Fruit fly (Drosophila melanogaster) whole organism, prepupa: ENCODE data around the gene Rfk.
A peak's percentile ranks its signal among the peaks of the same experiment; 100 is the strongest.

Experiments used
- CG10631 ChIP-seq: fragments of 200-800 bp; sonication (Bioruptor generic); optimal IDR thresholded peaks from 2 replicates; lab custom pipeline; 2016; ENCODE audit warnings: missing biosample characterization, missing genetic modification characterization
- CG10669 ChIP-seq: fragments of 200-800 bp; sonication (Bioruptor generic); optimal IDR thresholded peaks from 3 replicates; lab custom pipeline; 2018; ENCODE audit warnings: missing biosample characterization, mild to moderate bottlenecking, missing genetic modification characterization, moderate library complexity
- CG11294 ChIP-seq: fragments of 200-800 bp; sonication (Bioruptor generic); IDR thresholded peaks from 2 replicates; pipeline ENCODE4 v1.3.6; 2022; ENCODE audit warnings: missing biosample characterization, missing genetic modification characterization
- CG11762 ChIP-seq: fragments of 200-800 bp; sonication (Bioruptor generic); optimal IDR thresholded peaks from 3 replicates; lab custom pipeline; 2016; ENCODE audit warnings: missing biosample characterization, missing genetic modification characterization; ENCODE audit not compliant: insufficient read depth
- CG11902 ChIP-seq: fragments of 200-800 bp; sonication (Bioruptor generic); optimal IDR thresholded peaks from 3 replicates; lab custom pipeline; 2016; ENCODE audit warnings: missing biosample characterization, missing genetic modification characterization
- CG1621 ChIP-seq: fragments of 200-800 bp; sonication (Bioruptor generic); optimal IDR thresholded peaks from 3 replicates; lab custom pipeline; 2018; ENCODE audit warnings: missing biosample characterization, mild to moderate bottlenecking, missing genetic modification characterization
- CG16779 ChIP-seq: fragments of 200-800 bp; sonication (Bioruptor generic); optimal IDR thresholded peaks from 3 replicates; lab custom pipeline; 2017; ENCODE audit warnings: missing biosample characterization, mild to moderate bottlenecking, missing genetic modification characterization
- CG3032 ChIP-seq: fragments of 200-800 bp; optimal IDR thresholded peaks from 2 replicates; lab custom pipeline; 2019; ENCODE audit warnings: missing biosample characterization, mild to moderate bottlenecking, missing genetic modification characterization, moderate library complexity
- CG32006 ChIP-seq: fragments of 200-800 bp; sonication (Bioruptor generic); optimal IDR thresholded peaks from 3 replicates; lab custom pipeline; 2017; ENCODE audit warnings: missing biosample characterization, mild to moderate bottlenecking, missing genetic modification characterization
- CG3919 ChIP-seq: fragments of 200-800 bp; sonication (Bioruptor generic); optimal IDR thresholded peaks from 3 replicates; lab custom pipeline; 2016; ENCODE audit warnings: missing biosample characterization, missing genetic modification characterization
- CG4318 ChIP-seq: fragments of 200-800 bp; sonication (Bioruptor generic); optimal IDR thresholded peaks from 3 replicates; lab custom pipeline; 2017; ENCODE audit warnings: missing biosample characterization, mild to moderate bottlenecking, missing genetic modification characterization
- CG6163 ChIP-seq: fragments of 200-800 bp; sonication (Bioruptor generic); IDR thresholded peaks from 3 replicates; pipeline ENCODE4 v1.3.6; 2022; ENCODE audit warnings: missing biosample characterization, missing genetic modification characterization
- CG6276 ChIP-seq: fragments of 200-800 bp; sonication (Bioruptor generic); optimal IDR thresholded peaks from 2 replicates; lab custom pipeline; 2017; ENCODE audit warnings: missing biosample characterization, mild to moderate bottlenecking, missing genetic modification characterization
- CG6792 ChIP-seq: fragments of 200-800 bp; sonication (Bioruptor generic); optimal IDR thresholded peaks from 3 replicates; lab custom pipeline; 2016; ENCODE audit warnings: missing biosample characterization, missing genetic modification characterization
- CG6808 ChIP-seq: fragments of 200-800 bp; sonication (Bioruptor generic); optimal IDR thresholded peaks from 3 replicates; lab custom pipeline; 2017; ENCODE audit warnings: missing biosample characterization, missing genetic modification characterization, mild to moderate bottlenecking, moderate library complexity, missing genetic modification reagents
- CG8119 ChIP-seq: fragments of 200-800 bp; sonication (Bioruptor generic); IDR thresholded peaks from 3 replicates; pipeline ENCODE4 v1.3.6; 2022; ENCODE audit warnings: missing biosample characterization, missing genetic modification characterization
- CG8319 ChIP-seq: fragments of 200-800 bp; sonication (Bioruptor generic); optimal IDR thresholded peaks from 3 replicates; lab custom pipeline; 2016; ENCODE audit warnings: missing biosample characterization, missing genetic modification characterization
- CG8632 ChIP-seq: fragments of 200-800 bp; sonication (Bioruptor generic); optimal IDR thresholded peaks from 3 replicates; lab custom pipeline; 2016; ENCODE audit warnings: missing biosample characterization, missing genetic modification characterization
- CG9139 ChIP-seq: fragments of 200-800 bp; sonication (Bioruptor generic); optimal IDR thresholded peaks from 3 replicates; lab custom pipeline; 2017; ENCODE audit warnings: missing biosample characterization, mild to moderate bottlenecking, missing genetic modification characterization
- Eip75B ChIP-seq: fragments of 200-800 bp; sonication (Bioruptor generic); optimal IDR thresholded peaks from 3 replicates; lab custom pipeline; 2016; ENCODE audit warnings: missing biosample characterization, missing genetic modification characterization
- Eip78C ChIP-seq: fragments of 200-800 bp; sonication (Bioruptor generic); peaks from one replicate; lab custom pipeline; 2016; ENCODE audit warnings: missing biosample characterization, missing genetic modification characterization
- Eip93F ChIP-seq: fragments of 200-800 bp; sonication (Bioruptor generic); optimal IDR thresholded peaks from 2 replicates; lab custom pipeline; 2016; ENCODE audit warnings: missing biosample characterization, mild to moderate bottlenecking, missing genetic modification characterization
- Ets21C ChIP-seq: fragments of 200-800 bp; sonication (Bioruptor generic); optimal IDR thresholded peaks from 3 replicates; lab custom pipeline; 2016; ENCODE audit warnings: missing biosample characterization, missing genetic modification characterization
- Ets96B ChIP-seq: fragments of 200-800 bp; optimal IDR thresholded peaks from 2 replicates; lab custom pipeline; 2019; ENCODE audit warnings: missing biosample characterization, mild to moderate bottlenecking, missing genetic modification characterization, moderate library complexity
- Gug ChIP-seq: fragments of 200-800 bp; sonication (Bioruptor generic); IDR thresholded peaks from 2 replicates; pipeline ENCODE4 v1.3.6; 2022; ENCODE audit warnings: missing biosample characterization, missing genetic modification characterization
- Hr4 ChIP-seq: fragments of 200-800 bp; sonication (Bioruptor generic); optimal IDR thresholded peaks from 3 replicates; lab custom pipeline; 2016; ENCODE audit warnings: missing biosample characterization, missing genetic modification characterization
- Lpt ChIP-seq: fragments of 200-800 bp; sonication (Bioruptor generic); optimal IDR thresholded peaks from 3 replicates; lab custom pipeline; 2016; ENCODE audit warnings: missing biosample characterization, missing genetic modification characterization
- Met ChIP-seq: fragments of 200-800 bp; sonication (Bioruptor generic); optimal IDR thresholded peaks from 3 replicates; lab custom pipeline; 2016; ENCODE audit warnings: missing biosample characterization, missing genetic modification characterization
- Smox ChIP-seq: fragments of 200-800 bp; sonication (Bioruptor generic); optimal IDR thresholded peaks from 3 replicates; lab custom pipeline; 2016; ENCODE audit warnings: missing biosample characterization, missing genetic modification characterization
- Sox14 ChIP-seq: fragments of 200-800 bp; sonication (Bioruptor generic); optimal IDR thresholded peaks from 3 replicates; lab custom pipeline; 2016; ENCODE audit warnings: missing biosample characterization, missing genetic modification characterization
- Sox15 ChIP-seq: fragments of 200-800 bp; sonication (Bioruptor generic); optimal IDR thresholded peaks from 3 replicates; lab custom pipeline; 2016; ENCODE audit warnings: missing biosample characterization, missing genetic modification characterization
- achi ChIP-seq: fragments of 200-800 bp; sonication (Bioruptor generic); optimal IDR thresholded peaks from 3 replicates; lab custom pipeline; 2016; ENCODE audit warnings: missing biosample characterization, missing genetic modification characterization
- acj6 ChIP-seq: fragments of 200-800 bp; sonication (Bioruptor generic); optimal IDR thresholded peaks from 3 replicates; lab custom pipeline; 2016; ENCODE audit warnings: missing biosample characterization, missing genetic modification characterization
- cyc ChIP-seq: fragments of 200-800 bp; sonication (Bioruptor generic); optimal IDR thresholded peaks from 3 replicates; lab custom pipeline; 2016; ENCODE audit warnings: missing biosample characterization, missing genetic modification characterization
- dac ChIP-seq: fragments of 200-800 bp; sonication (Bioruptor generic); optimal IDR thresholded peaks from 2 replicates; lab custom pipeline; 2017; ENCODE audit warnings: missing biosample characterization, mild to moderate bottlenecking, missing genetic modification characterization
- dsx ChIP-seq: fragments of 200-800 bp; optimal IDR thresholded peaks from 3 replicates; lab custom pipeline; 2019; ENCODE audit warnings: missing biosample characterization, mild to moderate bottlenecking, missing genetic modification characterization, moderate library complexity; ENCODE audit not compliant: poor library complexity, severe bottlenecking
- eg ChIP-seq: fragments of 200-800 bp; sonication (Bioruptor generic); IDR thresholded peaks from 3 replicates; pipeline ENCODE4 v1.3.6; 2022; ENCODE audit warnings: missing biosample characterization, missing genetic modification characterization
- fd59A ChIP-seq: fragments of 200-800 bp; sonication (Bioruptor generic); optimal IDR thresholded peaks from 2 replicates; lab custom pipeline; 2017; ENCODE audit warnings: missing biosample characterization, mild to moderate bottlenecking, missing genetic modification characterization, missing genetic modification reagents
- fkh ChIP-seq: fragments of 200-800 bp; sonication (Bioruptor generic); optimal IDR thresholded peaks from 3 replicates; lab custom pipeline; 2017; ENCODE audit warnings: missing biosample characterization, mild to moderate bottlenecking, missing genetic modification characterization, moderate library complexity
- pdm3 ChIP-seq: fragments of 200-800 bp; sonication (Bioruptor generic); optimal IDR thresholded peaks from 3 replicates; lab custom pipeline; 2016; ENCODE audit warnings: missing biosample characterization, missing genetic modification characterization
- salr ChIP-seq, 2 experiments: fragments of 200-800 bp; sonication (Bioruptor generic); optimal IDR thresholded peaks; 3 replicates each; lab custom pipeline; 2016 to 2018; ENCODE audit warnings: missing biosample characterization in 2 of 2, missing genetic modification characterization in 2 of 2, mild to moderate bottlenecking in 1 of 2
- spab ChIP-seq: fragments of 200-800 bp; sonication (Bioruptor generic); optimal IDR thresholded peaks from 2 replicates; lab custom pipeline; 2017; ENCODE audit warnings: missing biosample characterization, mild to moderate bottlenecking, missing genetic modification characterization, missing genetic modification reagents
- svp ChIP-seq: fragments of 200-800 bp; sonication (Bioruptor generic); peaks from one replicate; lab custom pipeline; 2016; ENCODE audit warnings: missing biosample characterization, missing genetic modification characterization
- topi ChIP-seq: fragments of 200-800 bp; sonication (Bioruptor generic); optimal IDR thresholded peaks from 3 replicates; lab custom pipeline; 2016; ENCODE audit warnings: missing biosample characterization, missing genetic modification characterization
- vri ChIP-seq: fragments of 200-800 bp; sonication (Bioruptor generic); optimal IDR thresholded peaks from 3 replicates; lab custom pipeline; 2016; ENCODE audit warnings: missing biosample characterization, mild to moderate bottlenecking, missing genetic modification characterization

Rfk gene

dm6 chr3R:7895457-7895856 is 17.6 kb downstream of the Rfk start (continued):
- peak; percentile 69 for TF ChIP-seq CG11902 (GFP tag; lab: Kevin White, UChicago)
- TF ChIP-seq Ets21C, result no peak
- peak; percentile 94 for TF ChIP-seq Lpt
- TF ChIP-seq Eip75B (GFP tag; lab: Kevin White, UChicago), result peak; percentile 90
- peak; percentile 83 for TF ChIP-seq spab (GFP tag; lab: Kevin White, UChicago)
- peak; percentile 91 for TF ChIP-seq Ets96B
- no peak for TF ChIP-seq CG16779 (tag; lab: Kevin White, UChicago)
- peak; percentile 98 for TF ChIP-seq Eip78C (GFP tag; lab: Kevin White, UChicago)
- peak; percentile 55 for TF ChIP-seq Sox15 (GFP tag; lab: Kevin White, UChicago)
- peak; percentile 78 for TF ChIP-seq fd59A (GFP tag; lab: Kevin White, UChicago)
- TF ChIP-seq cyc (GFP tag; lab: Kevin White, UChicago), result peak; percentile 55
- TF ChIP-seq, all 60 proteins: peak for 39

dm6 chr3R:7894586-7894985 is 18.5 kb downstream of the Rfk start:
- TF ChIP-seq CG4318 (GFP tag; lab: Kevin White, UChicago) (peak; percentile 22), acj6 (no peak), Hr4 (GFP tag; lab: Kevin White, UChicago) (peak; percentile 12), Sox15 (GFP tag; lab: Kevin White, UChicago) (no peak), vri (GFP tag; lab: Kevin White, UChicago) (no peak), pdm3 (GFP tag; lab: Kevin White, UChicago) (peak; percentile 13), Eip78C (GFP tag; lab: Kevin White, UChicago) (peak; percentile 79), CG1621 (tag; lab: Kevin White, UChicago) (peak; percentile 37), salr (GFP tag; optimal IDR thresholded peaks at IDR 0.05; lab: Kevin White, UChicago) (peak in 1 of 2 experiments; percentile 38), CG32006 (GFP tag; lab: Kevin White, UChicago) (peak; percentile 52), CG6276 (GFP tag; lab: Kevin White, UChicago) (peak; percentile 8), Eip75B (GFP tag; lab: Kevin White, UChicago) (peak; percentile 33), CG3032 (tag; lab: Kevin White, UChicago) (no peak), achi (GFP tag; lab: Kevin White, UChicago) (peak; percentile 0)

dm6 chr3R:7892246-7893000 is 20.7 kb downstream of the Rfk start:
- TF ChIP-seq CG6808 (GFP tag; lab: Kevin White, UChicago) (peak; percentile 42), vri (GFP tag; lab: Kevin White, UChicago) (no peak), CG10631 (GFP tag; lab: Kevin White, UChicago) (peak; percentile 38), eg (peak; percentile 83), Lpt (peak; percentile 68), Hr4 (GFP tag; lab: Kevin White, UChicago) (peak; percentile 60), pdm3 (GFP tag; lab: Kevin White, UChicago) (peak; percentile 4), Met (GFP tag; lab: Kevin White, UChicago) (no peak), Gug (peak; percentile 45; the same call in 1 of the 2 replicates), acj6 (peak; percentile 38), Eip93F (GFP tag; lab: Kevin White, UChicago) (no peak), CG11294 (GFP tag; lab: Robert Waterston, UW) (peak; percentile 49; the same call in 1 of the 2 replicates), Sox14 (GFP tag; lab: Kevin White, UChicago) (no peak), CG8632 (GFP tag; lab: Kevin White, UChicago) (no peak), fd59A (GFP tag; lab: Kevin White, UChicago) (no peak), CG6792 (GFP tag; lab: Kevin White, UChicago) (no peak), CG4318 (GFP tag; lab: Kevin White, UChicago) (peak; percentile 22), CG10669 (GFP tag; lab: Kevin White, UChicago) (no peak), CG6163 (GFP tag; lab: Robert Waterston, UW) (peak; percentile 72), CG11762 (GFP tag; lab: Kevin White, UChicago) (peak; percentile 24), CG1621 (tag; lab: Kevin White, UChicago) (peak; percentile 25), CG3919 (GFP tag; lab: Kevin White, UChicago) (no peak), Eip75B (GFP tag; lab: Kevin White, UChicago) (peak; percentile 9), svp (GFP tag; lab: Kevin White, UChicago) (no peak), cyc (GFP tag; lab: Kevin White, UChicago) (no peak), CG9139 (GFP tag; lab: Kevin White, UChicago) (peak; percentile 7), topi (GFP tag; lab: Kevin White, UChicago) (no peak), fkh (GFP tag; lab: Kevin White, UChicago) (peak; percentile 69), Smox (GFP tag; lab: Kevin White, UChicago) (no peak), dac (GFP tag; lab: Kevin White, UChicago) (no peak), dsx (GFP tag; lab: Kevin White, UChicago) (peak; percentile 47), CG8319 (GFP tag; lab: Kevin White, UChicago) (no peak), CG8119 (GFP tag; lab: Robert Waterston, UW) (peak; percentile 81)
